Worm (Caenorhabditis elegans): Measurements from ENCODE around the gene mrpl-21.

- TF ChIP-seq skn-1 (tag; optimal IDR thresholded peaks at IDR 0.05) (no peak), F26F4.8 (GFP tag; conservative IDR thresholded peaks at IDR 0.05) (no peak), ceh-44 (GFP tag; IDR thresholded peaks at IDR 0.05) (no peak), set-16 (GFP tag; IDR thresholded peaks at IDR 0.05) (no peak), lin-15B (tag; optimal IDR thresholded peaks at IDR 0.05) (no peak), jun-1 (tag; optimal IDR thresholded peaks at IDR 0.05) (no peak), pha-4 (GFP tag; IDR thresholded peaks at IDR 0.05) (no peak), pha-4 (tag; optimal IDR thresholded peaks at IDR 0.05) (no peak), unc-130 (GFP tag; optimal IDR thresholded peaks at IDR 0.05) (no peak), zag-1 (tag; optimal IDR thresholded peaks at IDR 0.05) (no peak)
Observed at ce11 chrIII:4210661-4211060, 32.7 kb downstream of the mrpl-21 start.

Data from whole organism, L4 larva.